Worm (Caenorhabditis elegans): ENCODE data around the gene pgm-2.

Gene pgm-2

ce11 chrIII:13347782-13348327, 48.7 kb downstream of the pgm-2 start:
- TF ChIP-seq dao-5 (tag; optimal IDR thresholded peaks at IDR 0.05) (no peak), W03F9.2 (tag; optimal IDR thresholded peaks at IDR 0.05) (no peak), him-1 (tag; optimal IDR thresholded peaks at IDR 0.05) (no peak)

- no peak for TF ChIP-seq W03F9.2 (tag; optimal IDR thresholded peaks at IDR 0.05)
- no peak for TF ChIP-seq dao-5 (tag; optimal IDR thresholded peaks at IDR 0.05)
- no peak for TF ChIP-seq him-1 (tag; optimal IDR thresholded peaks at IDR 0.05)
These were observed 49.7 kb downstream of the pgm-2 start for ce11 chrIII:13348891-13349290.

ce11 chrIII:13350964-13351363, 51.8 kb downstream of the pgm-2 start:
- TF ChIP-seq dao-5 (tag; optimal IDR thresholded peaks at IDR 0.05) (no peak), W03F9.2 (tag; optimal IDR thresholded peaks at IDR 0.05) (no peak), him-1 (tag; optimal IDR thresholded peaks at IDR 0.05) (no peak)
